Worm (Caenorhabditis elegans) whole organism, L3 larva: ENCODE data around the gene F38B7.10.

ENCODE experiments used
- R02D3.7 ChIP-seq: fragments of 150-350 bp; optimal IDR thresholded peaks from 2 replicates; lab custom pipeline; 2014; ENCODE audit warnings: missing biosample characterization, missing genetic modification characterization
- aly-2 ChIP-seq: fragments of 150-350 bp; optimal IDR thresholded peaks from 2 replicates; lab custom pipeline; 2014; ENCODE audit warnings: missing biosample characterization, missing genetic modification characterization
- ama-1 ChIP-seq: fragments of 150-350 bp; optimal IDR thresholded peaks from 2 replicates; lab custom pipeline; 2018
- ceh-16 ChIP-seq: sonication (generic microtip); optimal IDR thresholded peaks from 2 replicates; lab custom pipeline; 2017; ENCODE audit warnings: missing biosample characterization, missing genetic modification characterization
- ceh-28 ChIP-seq: fragments of 150-350 bp; optimal IDR thresholded peaks from 2 replicates; lab custom pipeline; 2014; ENCODE audit warnings: missing biosample characterization, missing genetic modification reagents, missing genetic modification characterization
- ceh-82 ChIP-seq: fragments of 150-350 bp; optimal IDR thresholded peaks from 2 replicates; lab custom pipeline; 2014; ENCODE audit warnings: missing biosample characterization, missing genetic modification characterization
- daf-12 ChIP-seq: fragments of 150-350 bp; optimal IDR thresholded peaks from 2 replicates; lab custom pipeline; 2014; ENCODE audit warnings: missing biosample characterization, missing genetic modification reagents, missing genetic modification characterization
- egl-27 ChIP-seq: sonication (generic microtip); optimal IDR thresholded peaks from 4 replicates; lab custom pipeline; 2017; ENCODE audit warnings: missing biosample characterization, missing genetic modification reagents, missing genetic modification characterization
- egl-5 ChIP-seq: fragments of 150-350 bp; optimal IDR thresholded peaks from 2 replicates; lab custom pipeline; 2017; ENCODE audit warnings: missing biosample characterization, missing genetic modification reagents, missing genetic modification characterization, inconsistent platforms
- elt-1 ChIP-seq: fragments of 150-350 bp; optimal IDR thresholded peaks from 2 replicates; lab custom pipeline; 2014; ENCODE audit warnings: missing biosample characterization, missing genetic modification characterization
- eor-1 ChIP-seq, 2 experiments: fragments of 150-350 bp; optimal IDR thresholded peaks; 2 replicates each; lab custom pipeline; 2014 to 2018; ENCODE audit warnings: missing biosample characterization in 2 of 2, missing genetic modification characterization in 2 of 2
- fkh-10 ChIP-seq: sonication (generic microtip); optimal IDR thresholded peaks from 2 replicates; lab custom pipeline; 2017; ENCODE audit warnings: missing biosample characterization, missing genetic modification reagents, missing genetic modification characterization
- jun-1 ChIP-seq: fragments of 150-350 bp; optimal IDR thresholded peaks from 2 replicates; lab custom pipeline; 2014; ENCODE audit warnings: missing biosample characterization, missing genetic modification reagents, missing genetic modification characterization
- lin-15B ChIP-seq: fragments of 150-350 bp; optimal IDR thresholded peaks from 2 replicates; lab custom pipeline; 2014; ENCODE audit warnings: missing biosample characterization, missing genetic modification characterization
- lin-39 ChIP-seq: fragments of 150-350 bp; optimal IDR thresholded peaks from 2 replicates; lab custom pipeline; 2018; ENCODE audit warnings: missing biosample characterization, missing genetic modification reagents, missing genetic modification characterization
- lsy-12 ChIP-seq: sonication (generic microtip); optimal IDR thresholded peaks from 2 replicates; lab custom pipeline; 2016; ENCODE audit warnings: mild to moderate bottlenecking, missing genetic modification characterization, missing compliant biosample characterization
- mdl-1 ChIP-seq: fragments of 150-350 bp; optimal IDR thresholded peaks from 2 replicates; lab custom pipeline; 2014; ENCODE audit warnings: missing biosample characterization, missing genetic modification characterization
- mml-1 ChIP-seq: fragments of 150-350 bp; sonication (generic microtip); optimal IDR thresholded peaks from 3 replicates; lab custom pipeline; 2014; ENCODE audit warnings: missing biosample characterization, missing genetic modification characterization
- nfya-1 ChIP-seq: sonication (generic microtip); optimal IDR thresholded peaks from 2 replicates; lab custom pipeline; 2017; ENCODE audit warnings: missing genetic modification characterization, mild to moderate bottlenecking, missing compliant biosample characterization, antibody characterized with exemption, moderate library complexity; ENCODE audit not compliant: insufficient read depth
- nhr-11 ChIP-seq: fragments of 150-350 bp; optimal IDR thresholded peaks from 2 replicates; lab custom pipeline; 2014; ENCODE audit warnings: missing biosample characterization, missing genetic modification characterization
- nhr-12 ChIP-seq: fragments of 150-350 bp; optimal IDR thresholded peaks from 2 replicates; lab custom pipeline; 2014; ENCODE audit warnings: missing biosample characterization, missing genetic modification characterization
- nhr-23 ChIP-seq: fragments of 150-350 bp; optimal IDR thresholded peaks from 2 replicates; lab custom pipeline; 2014; ENCODE audit warnings: missing biosample characterization, missing genetic modification reagents, missing genetic modification characterization
- nhr-237 ChIP-seq: fragments of 150-350 bp; optimal IDR thresholded peaks from 2 replicates; lab custom pipeline; 2014; ENCODE audit warnings: missing biosample characterization, missing genetic modification characterization
- nhr-25 ChIP-seq: sonication (generic microtip); optimal IDR thresholded peaks from 2 replicates; lab custom pipeline; 2017; ENCODE audit warnings: missing biosample characterization, missing genetic modification characterization
- nhr-43 ChIP-seq: sonication (generic microtip); optimal IDR thresholded peaks from 2 replicates; lab custom pipeline; 2016; ENCODE audit warnings: mild to moderate bottlenecking, missing genetic modification characterization, missing compliant biosample characterization; ENCODE audit not compliant: poor library complexity, severe bottlenecking
- nhr-67 ChIP-seq: fragments of 150-350 bp; optimal IDR thresholded peaks from 2 replicates; lab custom pipeline; 2014; ENCODE audit warnings: missing biosample characterization, missing genetic modification characterization
- nhr-77 ChIP-seq: fragments of 150-350 bp; optimal IDR thresholded peaks from 2 replicates; lab custom pipeline; 2014; ENCODE audit warnings: missing biosample characterization, missing genetic modification characterization
- pha-4 ChIP-seq: fragments of 150-350 bp; optimal IDR thresholded peaks from 2 replicates; lab custom pipeline; 2014; ENCODE audit warnings: missing biosample characterization, missing genetic modification reagents, missing genetic modification characterization
- pqm-1 ChIP-seq: fragments of 150-350 bp; optimal IDR thresholded peaks from 2 replicates; lab custom pipeline; 2017; ENCODE audit warnings: missing biosample characterization, missing genetic modification characterization, inconsistent platforms
- skn-1 ChIP-seq: fragments of 150-350 bp; optimal IDR thresholded peaks from 2 replicates; lab custom pipeline; 2014; ENCODE audit warnings: missing biosample characterization, missing genetic modification characterization
- snpc-4 ChIP-seq: fragments of 150-350 bp; optimal IDR thresholded peaks from 2 replicates; lab custom pipeline; 2014; ENCODE audit warnings: missing biosample characterization, missing genetic modification characterization
- tbx-2 ChIP-seq: sonication (generic microtip); optimal IDR thresholded peaks from 2 replicates; lab custom pipeline; 2016; ENCODE audit warnings: mild to moderate bottlenecking, missing genetic modification characterization, missing compliant biosample characterization
- unc-39 ChIP-seq: sonication (generic microtip); optimal IDR thresholded peaks from 4 replicates; lab custom pipeline; 2017; ENCODE audit warnings: missing biosample characterization, missing genetic modification characterization
- unc-62 ChIP-seq: fragments of 150-350 bp; sonication (generic microtip); optimal IDR thresholded peaks from 4 replicates; lab custom pipeline; 2014; ENCODE audit warnings: missing biosample characterization, missing genetic modification reagents, missing genetic modification characterization
- zag-1 ChIP-seq: fragments of 150-350 bp; optimal IDR thresholded peaks from 2 replicates; lab custom pipeline; 2014; ENCODE audit warnings: missing biosample characterization, missing genetic modification characterization

Gene F38B7.10

ce11 chrV:11536667-11537066, 8.7 kb upstream of the F38B7.10 start:
- TF ChIP-seq nhr-237 (tag; lab: Kevin White, UChicago) (no peak), egl-27 (tag; lab: Kevin White, UChicago) (no peak), tbx-2 (no peak), nhr-67 (tag; lab: Kevin White, UChicago) (no peak), nhr-23 (no peak), nhr-25 (tag; lab: Kevin White, UChicago) (no peak), elt-1 (tag; lab: Kevin White, UChicago) (no peak), nhr-11 (no peak), jun-1 (tag; lab: Kevin White, UChicago) (no peak), skn-1 (tag; lab: Kevin White, UChicago) (no peak), unc-62 (GFP tag; lab: Kevin White, UChicago) (no peak), ceh-82 (tag; lab: Kevin White, UChicago) (no peak), zag-1 (tag; lab: Kevin White, UChicago) (no peak), mdl-1 (tag; lab: Kevin White, UChicago) (no peak), ama-1 (lab: Kevin White, UChicago) (no peak), lsy-12 (tag; lab: Kevin White, UChicago) (no peak), fkh-10 (no peak), mml-1 (tag; lab: Kevin White, UChicago) (no peak), snpc-4 (tag; lab: Kevin White, UChicago) (no peak)

DNA sequence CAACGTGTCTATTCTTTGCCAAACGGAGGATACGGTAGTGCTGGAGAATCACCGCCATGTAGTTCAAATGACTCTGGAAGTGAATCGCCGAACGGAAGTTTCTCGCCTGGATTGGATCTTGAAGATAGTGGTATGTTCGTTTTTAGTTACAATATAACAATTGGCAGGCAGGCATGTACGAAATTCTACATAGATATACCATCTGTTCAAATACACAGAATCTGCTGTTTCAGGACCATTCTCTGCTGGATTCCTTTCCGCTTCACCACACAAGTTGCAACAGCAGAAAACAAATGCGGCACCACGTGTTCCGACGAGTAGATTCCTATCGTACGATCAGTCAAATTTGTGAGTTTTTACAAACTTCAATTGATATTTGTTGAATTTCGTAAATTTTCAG, 5.8 kb upstream of the F38B7.10 start:
- no peak for TF ChIP-seq tbx-2

- TF ChIP-seq mdl-1 (tag; lab: Kevin White, UChicago), result no peak
- no peak for TF ChIP-seq ceh-16
- no peak for TF ChIP-seq nhr-12 (tag; lab: Kevin White, UChicago)
- TF ChIP-seq ceh-28 (tag; lab: Kevin White, UChicago), result no peak
- no peak for TF ChIP-seq aly-2 (tag; lab: Kevin White, UChicago)
- TF ChIP-seq nhr-67 (tag; lab: Kevin White, UChicago), result no peak
- no peak for TF ChIP-seq egl-5 (tag; lab: Kevin White, UChicago)
- TF ChIP-seq R02D3.7 (tag; lab: Kevin White, UChicago), result no peak
- no peak for TF ChIP-seq elt-1 (tag; lab: Kevin White, UChicago)
- TF ChIP-seq snpc-4 (tag; lab: Kevin White, UChicago), result no peak
- TF ChIP-seq pha-4 (tag; lab: Kevin White, UChicago), result no peak
- TF ChIP-seq unc-39 (tag; lab: Kevin White, UChicago), result no peak
- TF ChIP-seq nhr-23, result no peak
- TF ChIP-seq lin-15B, result no peak
- no peak for TF ChIP-seq nhr-25 (tag; lab: Kevin White, UChicago)
- TF ChIP-seq eor-1 (tag; optimal IDR thresholded peaks at IDR 0.05; lab: Kevin White, UChicago), result no peak
- TF ChIP-seq nhr-77, result no peak
- TF ChIP-seq lin-39 (tag; lab: Kevin White, UChicago), result no peak
- TF ChIP-seq ama-1 (lab: Kevin White, UChicago), result no peak
Observed at ce11 chrV:11541284-11541683, 4.0 kb upstream of the F38B7.10 start.

- TF ChIP-seq nhr-25 (tag; lab: Kevin White, UChicago) (peak; percentile 76), egl-27 (tag; lab: Kevin White, UChicago) (peak; percentile 28), R02D3.7 (tag; lab: Kevin White, UChicago) (no peak), nhr-43 (tag; lab: Kevin White, UChicago) (peak; percentile 68), nfya-1 (tag; lab: Kevin White, UChicago) (peak; percentile 11), nhr-23 (peak; percentile 72), tbx-2 (no peak), elt-1 (tag; lab: Kevin White, UChicago) (peak; percentile 29), pqm-1 (tag; lab: Kevin White, UChicago) (no peak)
Observed at ce11 chrV:11543564-11543963, 1.8 kb upstream of the F38B7.10 start, which contains the start of gene F38B7.2. F38B7.2 (plus strand) TSS chrV:11543963.

ce11 chrV:11546795-11547194, 1.5 kb downstream of the F38B7.10 start, which contains the start of gene F38B7.11:
F38B7.11 (plus strand) TSS chrV:11547095.
- TF ChIP-seq daf-12 (tag; lab: Kevin White, UChicago) (no peak), aly-2 (tag; lab: Kevin White, UChicago) (no peak), eor-1 (tag; optimal IDR thresholded peaks at IDR 0.05; lab: Kevin White, UChicago) (no peak), fkh-10 (no peak)
